Worm (Caenorhabditis elegans): ENCODE measurements around the gene clp-10.

DNA sequence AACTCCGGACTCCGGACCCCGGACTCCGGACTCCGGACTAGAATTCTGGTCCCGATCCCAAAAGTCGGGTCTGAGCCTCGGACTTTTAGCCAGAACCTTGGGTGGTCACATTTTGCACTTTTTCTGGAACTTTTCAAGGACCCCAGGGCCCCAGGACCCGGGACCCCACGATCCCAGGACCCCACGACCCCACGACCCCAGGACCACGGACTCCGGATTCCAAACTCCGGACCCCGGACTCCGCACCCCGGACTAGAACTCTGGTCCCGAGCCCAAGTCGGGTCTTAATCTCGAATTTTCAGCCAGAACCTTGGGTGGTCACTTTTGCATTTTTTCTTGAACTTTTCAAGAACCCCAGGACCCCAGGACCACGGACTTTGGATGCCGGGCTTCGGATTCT, 4.7 kb upstream of the clp-10 start:
- no peak for TF ChIP-seq med-1 (GFP tag; optimal IDR thresholded peaks at IDR 0.05; ENCODE audit: insufficient read depth)
- TF ChIP-seq ztf-23 (GFP tag; IDR thresholded peaks at IDR 0.05), result no peak
- no peak for TF ChIP-seq T22C8.4 (GFP tag; IDR thresholded peaks at IDR 0.05)
- TF ChIP-seq flt-1 (GFP tag; IDR thresholded peaks at IDR 0.05), result no peak
- TF ChIP-seq klf-2 (GFP tag; conservative IDR thresholded peaks at IDR 0.05), result no peak
- no peak for TF ChIP-seq ztf-29 (GFP tag; IDR thresholded peaks at IDR 0.05)
- no peak for TF ChIP-seq tab-1 (GFP tag; IDR thresholded peaks at IDR 0.05)
- no peak for TF ChIP-seq ref-1 (GFP tag; conservative IDR thresholded peaks at IDR 0.05)
- TF ChIP-seq cog-1 (tag; optimal IDR thresholded peaks at IDR 0.05), result no peak
